Worm (Caenorhabditis elegans) whole organism, L1 larva: ENCODE measurements around the gene R11H6.4.

Source experiments
- blmp-1 ChIP-seq: fragments of 150-350 bp; optimal IDR thresholded peaks from 2 replicates; lab custom pipeline; 2014; ENCODE audit warnings: missing biosample characterization, missing genetic modification characterization
- efl-1 ChIP-seq, 4 experiments: fragments of 150-350 bp; optimal IDR thresholded peaks in 3 of 4; peaks in 1 of 4; 1 replicate in 1 of 4; 2 replicates in 3 of 4; lab custom pipeline; 2014; ENCODE audit warnings: missing biosample characterization in 2 of 4, missing genetic modification characterization in 2 of 4, missing genetic modification reagents in 2 of 4
- elt-3 ChIP-seq, 6 experiments: fragments of 150-350 bp in 1 of 6; sonication (generic microtip); optimal IDR thresholded peaks; 2 replicates each; lab custom pipeline; 2017 to 2018; ENCODE audit warnings: missing biosample characterization in 6 of 6, missing genetic modification characterization in 6 of 6, inconsistent platforms in 1 of 6
- lin-14 ChIP-seq: fragments of 200-800 bp; sonication (Bioruptor generic); optimal IDR thresholded peaks from 2 replicates; lab custom pipeline; 2018; ENCODE audit warnings: mild to moderate bottlenecking, missing genetic modification characterization, moderate library complexity, missing compliant biosample characterization
- lin-35 ChIP-seq, 2 experiments: fragments of 150-350 bp; optimal IDR thresholded peaks; 2 replicates each; lab custom pipeline; 2014; ENCODE audit warnings: missing biosample characterization in 2 of 2, missing genetic modification characterization in 2 of 2, missing genetic modification reagents in 2 of 2
- nhr-20 ChIP-seq: sonication (generic microtip); optimal IDR thresholded peaks from 2 replicates; lab custom pipeline; 2016; ENCODE audit warnings: mild to moderate bottlenecking, missing genetic modification characterization, missing compliant biosample characterization
- nhr-28 ChIP-seq: fragments of 150-350 bp; optimal IDR thresholded peaks from 2 replicates; lab custom pipeline; 2014; ENCODE audit warnings: missing biosample characterization, missing genetic modification characterization
- nhr-71 ChIP-seq: sonication (generic microtip); optimal IDR thresholded peaks from 2 replicates; lab custom pipeline; 2016; ENCODE audit warnings: mild to moderate bottlenecking, missing genetic modification characterization, moderate library complexity, missing compliant biosample characterization
- nhr-85 ChIP-seq: sonication (generic microtip); peaks from one replicate; lab custom pipeline; 2016; ENCODE audit warnings: missing genetic modification characterization, inconsistent platforms, missing compliant biosample characterization
- zip-4 ChIP-seq: fragments of 200-800 bp; sonication (Bioruptor generic); optimal IDR thresholded peaks from 2 replicates; lab custom pipeline; 2018; ENCODE audit warnings: mild to moderate bottlenecking, missing genetic modification characterization, moderate library complexity, missing compliant biosample characterization

The R11H6.4 gene

ce11 chrV:14658131-14658530, 48.4 kb downstream of the R11H6.4 start, which contains the start of gene slc-25A29:
Gene slc-25A29, minus strand, starts transcription at chrV:14658175.
- TF ChIP-seq nhr-71 (tag; lab: Kevin White, UChicago): peak; percentile 9
- TF ChIP-seq nhr-85 (tag; lab: Kevin White, UChicago): peak; percentile 28
- peak; percentile 6 for TF ChIP-seq nhr-20 (tag; lab: Kevin White, UChicago)
- no peak for TF ChIP-seq lin-35 (GFP tag; optimal IDR thresholded peaks at IDR 0.05; lab: Kevin White, UChicago)
- peak in 2 of 6 experiments; percentile 2 to 41 for TF ChIP-seq elt-3 (tag; optimal IDR thresholded peaks at IDR 0.05; lab: Kevin White, UChicago)
- TF ChIP-seq zip-4: no peak
- no peak for TF ChIP-seq efl-1 (optimal IDR thresholded peaks at IDR 0.05; lab: Kevin White, UChicago)
- TF ChIP-seq efl-1 (GFP tag; optimal IDR thresholded peaks at IDR 0.05 in 1 of 2; lab: Kevin White, UChicago): peak in 1 of 2 experiments; percentile 79
- TF ChIP-seq blmp-1 (tag; lab: Kevin White, UChicago): peak; percentile 57
- peak; percentile 15 for TF ChIP-seq lin-14

DNA sequence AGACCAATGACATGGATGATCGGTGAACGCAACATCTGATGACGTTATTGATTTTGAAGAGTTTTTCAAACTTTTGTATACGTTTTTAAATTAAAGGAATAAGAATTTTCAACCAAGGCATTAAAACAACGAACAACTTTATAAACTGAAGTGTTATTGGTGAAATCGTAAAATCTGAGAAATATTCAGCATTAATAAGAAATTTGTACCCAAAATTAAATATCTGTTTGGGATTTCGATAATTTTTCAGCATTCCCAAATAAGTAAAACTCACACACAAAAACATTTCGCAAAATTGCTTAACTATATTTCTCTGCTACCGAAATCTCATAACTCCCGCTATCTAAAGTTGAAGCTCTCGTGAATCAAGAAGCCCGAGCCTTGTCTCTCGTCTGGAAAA, 49.9 kb downstream of the R11H6.4 start:
- TF ChIP-seq efl-1 (optimal IDR thresholded peaks at IDR 0.05; lab: Kevin White, UChicago): no peak
- TF ChIP-seq efl-1 (GFP tag; optimal IDR thresholded peaks at IDR 0.05 in 1 of 2; lab: Kevin White, UChicago): peak in 1 of 2 experiments; percentile 17
- TF ChIP-seq nhr-28: no peak
